Worm (Caenorhabditis elegans): ENCODE measurements around the gene F52G3.8.

The F52G3.8 gene

ce11 chrX:16988367-16988766 lies 35.6 kb upstream of the F52G3.8 start:
- TF ChIP-seq nhr-21 (tag; optimal IDR thresholded peaks at IDR 0.05), result no peak
- peak; percentile 18 for TF ChIP-seq mab-5 (tag; optimal IDR thresholded peaks at IDR 0.05)

DNA sequence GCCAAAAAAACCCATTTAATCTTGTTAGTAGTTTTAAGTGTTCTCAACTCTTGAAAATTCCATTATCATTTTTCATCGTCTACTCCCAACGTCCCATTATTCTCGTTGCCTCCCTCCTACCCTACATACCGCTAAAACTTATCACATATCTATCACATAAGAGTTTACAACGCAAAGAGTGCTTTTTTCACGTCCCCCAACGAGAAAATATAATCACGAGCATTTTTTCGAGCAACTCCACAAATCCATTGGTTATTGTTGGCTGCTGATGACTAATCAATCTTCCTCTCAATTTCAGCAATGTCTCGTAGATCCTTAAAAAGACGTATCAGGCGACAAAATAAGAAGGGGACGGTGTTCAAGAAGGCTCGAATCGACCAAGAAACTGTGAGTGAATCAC lies 25.5 kb upstream of the F52G3.8 start, which contains the start of gene mbl-1:
Gene mbl-1, plus strand, starts transcription at position 301 of the 400 bp plus-strand sequence.
- TF ChIP-seq unc-55 (GFP tag; optimal IDR thresholded peaks at IDR 0.05) (no peak), nhr-237 (tag; optimal IDR thresholded peaks at IDR 0.05) (no peak), ZK546.5 (tag; optimal IDR thresholded peaks at IDR 0.05) (no peak), lin-13 (GFP tag; optimal IDR thresholded peaks at IDR 0.05) (no peak), nhr-12 (tag; optimal IDR thresholded peaks at IDR 0.05) (no peak), lin-39 (tag; optimal IDR thresholded peaks at IDR 0.05) (no peak), sma-3 (GFP tag; optimal IDR thresholded peaks at IDR 0.05) (no peak), nhr-23 (tag; optimal IDR thresholded peaks at IDR 0.05) (no peak), C34F6.9 (tag; optimal IDR thresholded peaks at IDR 0.05) (no peak)

- TF ChIP-seq ztf-11 (tag; optimal IDR thresholded peaks at IDR 0.05) (no peak), nhr-11 (tag; optimal IDR thresholded peaks at IDR 0.05) (no peak), unc-39 (tag; optimal IDR thresholded peaks at IDR 0.05) (no peak), crh-2 (tag; optimal IDR thresholded peaks at IDR 0.05) (no peak), R02D3.7 (tag; optimal IDR thresholded peaks at IDR 0.05) (no peak), nhr-21 (tag; optimal IDR thresholded peaks at IDR 0.05) (no peak)
These were observed 23.3 kb upstream of the F52G3.8 start, which contains the start of gene F52G3.5 for ce11 chrX:16976043-16976442. Gene F52G3.5 (minus strand): TSS chrX:16976143.

DNA sequence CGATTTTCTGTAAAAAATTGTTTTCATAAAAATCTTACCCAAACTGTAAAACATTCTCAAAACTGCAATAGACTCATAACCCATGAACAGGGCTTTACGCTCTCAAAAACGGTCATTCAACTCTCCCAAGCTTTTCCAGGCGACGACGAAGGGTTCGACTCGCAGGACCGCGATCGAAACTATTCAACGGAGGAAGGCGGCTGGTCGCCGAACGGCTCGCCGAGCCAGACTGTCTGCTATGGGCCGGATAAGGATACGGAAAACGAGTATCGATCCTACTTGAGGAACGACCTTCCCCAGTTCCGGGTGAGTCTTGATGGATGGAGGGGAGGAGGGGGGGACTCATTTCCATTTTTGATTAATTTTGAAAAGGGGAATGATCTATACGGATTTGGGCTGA lies 15.1 kb upstream of the F52G3.8 start:
- TF ChIP-seq ztf-11 (tag; optimal IDR thresholded peaks at IDR 0.05) (no peak), sma-9 (GFP tag; optimal IDR thresholded peaks at IDR 0.05) (no peak), sma-9 (tag; optimal IDR thresholded peaks at IDR 0.05) (no peak), blmp-1 (tag; optimal IDR thresholded peaks at IDR 0.05; ENCODE audit: insufficient read depth) (no peak), ceh-82 (tag; optimal IDR thresholded peaks at IDR 0.05) (no peak), unc-55 (GFP tag; optimal IDR thresholded peaks at IDR 0.05) (no peak), lsy-2 (tag; optimal IDR thresholded peaks at IDR 0.05) (no peak), mab-5 (tag; optimal IDR thresholded peaks at IDR 0.05) (no peak), elt-1 (tag; optimal IDR thresholded peaks at IDR 0.05) (no peak), dmd-4 (tag; optimal IDR thresholded peaks at IDR 0.05) (no peak), nhr-23 (tag; optimal IDR thresholded peaks at IDR 0.05) (no peak), ceh-16 (tag; optimal IDR thresholded peaks at IDR 0.05) (no peak), crh-2 (tag; optimal IDR thresholded peaks at IDR 0.05) (no peak)

- TF ChIP-seq C34F6.9 (tag; optimal IDR thresholded peaks at IDR 0.05), result no peak
- TF ChIP-seq mdl-1 (tag; optimal IDR thresholded peaks at IDR 0.05), result no peak
- TF ChIP-seq fos-1 (tag; optimal IDR thresholded peaks at IDR 0.05), result no peak
- TF ChIP-seq blmp-1 (tag; optimal IDR thresholded peaks at IDR 0.05; ENCODE audit: insufficient read depth), result no peak
- no peak for TF ChIP-seq nhr-12 (tag; optimal IDR thresholded peaks at IDR 0.05)
- no peak for TF ChIP-seq crh-2 (tag; optimal IDR thresholded peaks at IDR 0.05)
These were observed 13.1 kb upstream of the F52G3.8 start for ce11 chrX:16965888-16966287.

DNA sequence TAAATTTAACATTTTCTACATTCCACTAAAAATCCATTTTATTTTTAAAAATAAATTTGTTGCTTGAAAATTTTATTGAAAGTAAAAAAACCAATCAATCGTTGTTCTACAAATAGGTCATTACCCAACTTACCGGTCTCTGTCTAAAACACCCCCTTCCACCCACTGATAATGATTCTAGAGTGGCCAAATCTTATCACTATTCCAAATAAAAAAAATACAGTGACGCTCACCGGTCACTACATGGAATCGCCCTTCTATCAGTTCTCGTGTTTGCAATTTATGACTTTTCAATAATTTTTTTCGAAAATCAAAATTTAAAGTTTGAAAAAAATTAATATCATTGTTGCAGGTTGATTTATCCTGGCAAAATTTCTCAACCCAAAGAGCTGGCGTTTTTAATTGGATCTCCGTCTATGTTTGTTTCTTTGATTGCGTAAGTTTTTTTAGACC lies 10.8 kb upstream of the F52G3.8 start, which contains the start of the genes F52G3.1 and F52G3.7:
Gene F52G3.1, plus strand, starts transcription at position 353 of the 453 bp plus-strand sequence.
Gene F52G3.7, plus strand, starts transcription at position 403 of the 453 bp plus-strand sequence.
- TF ChIP-seq nhr-77 (tag; optimal IDR thresholded peaks at IDR 0.05) (no peak), fos-1 (tag; optimal IDR thresholded peaks at IDR 0.05) (peak; percentile 69)

DNA sequence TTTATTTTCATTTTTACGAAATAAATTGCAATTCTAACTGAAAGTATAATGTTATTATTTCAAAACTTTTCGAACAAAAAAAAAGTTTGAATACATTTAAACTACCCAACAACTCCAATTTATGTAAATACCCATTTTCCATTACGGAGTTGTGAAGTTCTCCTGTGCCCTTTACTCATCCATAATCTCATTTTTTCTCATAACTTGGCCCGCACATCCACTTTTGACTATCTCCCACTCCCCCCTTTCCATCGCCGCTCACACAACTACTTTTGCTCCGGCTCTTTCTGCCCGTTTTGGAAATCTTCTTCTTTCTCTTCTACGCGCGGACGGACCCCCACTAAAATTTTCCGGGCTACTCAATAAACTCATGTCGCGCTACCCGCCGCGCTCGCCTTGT lies 9.9 kb upstream of the F52G3.8 start:
- TF ChIP-seq nhr-25 (tag; optimal IDR thresholded peaks at IDR 0.05) (no peak), lsy-2 (tag; optimal IDR thresholded peaks at IDR 0.05) (no peak), aly-2 (tag; optimal IDR thresholded peaks at IDR 0.05) (no peak), ceh-16 (tag; optimal IDR thresholded peaks at IDR 0.05) (no peak), fos-1 (tag; optimal IDR thresholded peaks at IDR 0.05) (no peak), gmeb-1 (tag; optimal IDR thresholded peaks at IDR 0.05) (no peak), unc-62 (GFP tag; optimal IDR thresholded peaks at IDR 0.05) (no peak), snpc-4 (tag; optimal IDR thresholded peaks at IDR 0.05) (no peak), mab-5 (tag; optimal IDR thresholded peaks at IDR 0.05) (no peak), lin-11 (tag; optimal IDR thresholded peaks at IDR 0.05) (no peak), nhr-237 (tag; optimal IDR thresholded peaks at IDR 0.05) (no peak), ztf-4 (tag; optimal IDR thresholded peaks at IDR 0.05) (no peak), skn-1 (tag; optimal IDR thresholded peaks at IDR 0.05) (no peak), crh-2 (tag; optimal IDR thresholded peaks at IDR 0.05) (no peak), alr-1 (tag; optimal IDR thresholded peaks at IDR 0.05) (no peak), nhr-12 (tag; optimal IDR thresholded peaks at IDR 0.05) (no peak), nhr-23 (tag; optimal IDR thresholded peaks at IDR 0.05) (no peak), peb-1 (tag; optimal IDR thresholded peaks at IDR 0.05) (no peak), lin-39 (tag; optimal IDR thresholded peaks at IDR 0.05) (no peak), R02D3.7 (tag; optimal IDR thresholded peaks at IDR 0.05) (no peak)
